Fruit fly (Drosophila melanogaster) whole organism, embryonic: ENCODE results near the gene Rsbp15.

Experiments used
- Ada2b ChIP-seq: fragments of 200-800 bp; sonication (Bioruptor generic); IDR thresholded peaks from 2 replicates; pipeline ENCODE4 v1.3.6; 2022; ENCODE audit warnings: missing biosample characterization, missing genetic modification characterization
- Bdp1 ChIP-seq: fragments of 200-800 bp; sonication (Bioruptor generic); optimal IDR thresholded peaks from 3 replicates; lab custom pipeline; 2016; ENCODE audit warnings: missing biosample characterization, missing genetic modification characterization
- BtbVII ChIP-seq: fragments of 200-800 bp; sonication (Bioruptor generic); optimal IDR thresholded peaks from 3 replicates; lab custom pipeline; 2017; ENCODE audit warnings: missing biosample characterization, mild to moderate bottlenecking, missing genetic modification characterization
- CG10654 ChIP-seq: fragments of 200-800 bp; sonication (Bioruptor generic); optimal IDR thresholded peaks from 2 replicates; lab custom pipeline; 2016; ENCODE audit warnings: missing biosample characterization, missing genetic modification characterization
- CG10959 ChIP-seq: fragments of 200-800 bp; sonication (Bioruptor generic); IDR thresholded peaks from 2 replicates; pipeline ENCODE4 v1.3.6; 2022; ENCODE audit warnings: missing biosample characterization, missing genetic modification characterization
- CG11695 ChIP-seq: fragments of 200-800 bp; sonication (Bioruptor generic); IDR thresholded peaks from 3 replicates; pipeline ENCODE4 v1.3.6; 2022; ENCODE audit warnings: missing biosample characterization, missing genetic modification characterization
- CG13424 ChIP-seq: fragments of 200-800 bp; sonication (Bioruptor generic); optimal IDR thresholded peaks from 2 replicates; lab custom pipeline; 2019; ENCODE audit warnings: missing biosample characterization, mild to moderate bottlenecking, missing genetic modification characterization, moderate library complexity
- CG13894 ChIP-seq: fragments of 200-800 bp; sonication (Bioruptor generic); optimal IDR thresholded peaks from 3 replicates; lab custom pipeline; 2018; ENCODE audit warnings: missing biosample characterization, mild to moderate bottlenecking, missing genetic modification characterization, moderate library complexity
- CG14050 ChIP-seq: fragments of 200-800 bp; sonication (Bioruptor generic); IDR thresholded peaks from 3 replicates; pipeline ENCODE4 v1.3.6; 2022; ENCODE audit warnings: missing biosample characterization, missing genetic modification characterization
- CG16813 ChIP-seq: fragments of 200-800 bp; sonication (Bioruptor generic); IDR thresholded peaks from 3 replicates; pipeline ENCODE4 v1.3.6; 2022; ENCODE audit warnings: missing biosample characterization, missing genetic modification characterization; ENCODE audit not compliant: partially characterized antibody
- CG17328 ChIP-seq: fragments of 200-800 bp; sonication (Bioruptor generic); IDR thresholded peaks from 2 replicates; pipeline ENCODE4 v1.3.6; 2022; ENCODE audit warnings: missing biosample characterization, missing genetic modification characterization
- CG17385 ChIP-seq: fragments of 200-800 bp; sonication (Bioruptor generic); optimal IDR thresholded peaks from 3 replicates; lab custom pipeline; 2018; ENCODE audit warnings: missing biosample characterization, mild to moderate bottlenecking, missing genetic modification characterization
- CG18476 ChIP-seq: fragments of 200-800 bp; sonication (Bioruptor generic); optimal IDR thresholded peaks from 2 replicates; lab custom pipeline; 2016; ENCODE audit warnings: missing biosample characterization, mild to moderate bottlenecking, missing genetic modification characterization
- CG31441 ChIP-seq: fragments of 200-800 bp; sonication (Bioruptor generic); IDR thresholded peaks from 2 replicates; pipeline ENCODE4 v1.3.6; 2022; ENCODE audit warnings: missing biosample characterization, missing genetic modification characterization
- CG32532 ChIP-seq: fragments of 200-800 bp; sonication (Bioruptor generic); IDR thresholded peaks from 2 replicates; pipeline ENCODE4 v1.3.6; 2022; ENCODE audit warnings: missing biosample characterization, missing genetic modification characterization
- CG43689 ChIP-seq: fragments of 200-800 bp; sonication (Bioruptor generic); IDR thresholded peaks from 2 replicates; pipeline ENCODE4 v1.3.6; 2022; ENCODE audit warnings: missing biosample characterization, missing genetic modification characterization
- CG5245 ChIP-seq: fragments of 200-800 bp; sonication (Bioruptor generic); optimal IDR thresholded peaks from 3 replicates; lab custom pipeline; 2016; ENCODE audit warnings: missing biosample characterization, missing genetic modification characterization
- CG6175 ChIP-seq: fragments of 200-800 bp; sonication (Bioruptor generic); IDR thresholded peaks from 3 replicates; pipeline ENCODE4 v1.3.6; 2022; ENCODE audit warnings: missing biosample characterization, missing genetic modification characterization
- CG7987 ChIP-seq: fragments of 200-800 bp; sonication (Bioruptor generic); optimal IDR thresholded peaks from 2 replicates; lab custom pipeline; 2018; ENCODE audit warnings: missing biosample characterization, mild to moderate bottlenecking, missing genetic modification characterization, moderate library complexity
- CG9817 ChIP-seq: fragments of 200-800 bp; sonication (Bioruptor generic); optimal IDR thresholded peaks from 2 replicates; lab custom pipeline; 2018; ENCODE audit warnings: missing biosample characterization, mild to moderate bottlenecking, missing genetic modification characterization, moderate library complexity
- Chrac-16 ChIP-seq: fragments of 200-800 bp; sonication (Bioruptor generic); optimal IDR thresholded peaks from 3 replicates; lab custom pipeline; 2016; ENCODE audit warnings: missing biosample characterization, missing genetic modification characterization
- CrebB ChIP-seq: fragments of 200-800 bp; sonication (Bioruptor generic); optimal IDR thresholded peaks from 3 replicates; lab custom pipeline; 2018; ENCODE audit warnings: missing biosample characterization, mild to moderate bottlenecking, missing genetic modification characterization
- D19A ChIP-seq: fragments of 200-800 bp; optimal IDR thresholded peaks from 3 replicates; lab custom pipeline; 2019; ENCODE audit warnings: missing biosample characterization, mild to moderate bottlenecking, missing genetic modification characterization, moderate library complexity
- Dll ChIP-seq: fragments of 200-800 bp; sonication (Bioruptor generic); IDR thresholded peaks from 4 replicates; pipeline ENCODE4 v1.3.6; 2022; ENCODE audit warnings: missing biosample characterization, missing genetic modification characterization; ENCODE audit not compliant: partially characterized antibody
- Dref ChIP-seq: fragments of 200-800 bp; sonication (Bioruptor generic); IDR thresholded peaks from 2 replicates; pipeline ENCODE4 v1.3.6; 2022; ENCODE audit warnings: missing biosample characterization, missing genetic modification characterization
- Ets97D ChIP-seq: fragments of 200-800 bp; sonication (Bioruptor generic); optimal IDR thresholded peaks from 3 replicates; lab custom pipeline; 2016; ENCODE audit warnings: missing biosample characterization, missing genetic modification characterization
- Hr39 ChIP-seq: fragments of >200 bp; optimal IDR thresholded peaks from 2 replicates; lab custom pipeline; 2017
- Max ChIP-seq: fragments of 200-800 bp; sonication (Bioruptor generic); optimal IDR thresholded peaks from 2 replicates; lab custom pipeline; 2016; ENCODE audit warnings: missing biosample characterization, mild to moderate bottlenecking, missing genetic modification characterization
- NC2β ChIP-seq: fragments of 200-800 bp; sonication (Bioruptor generic); optimal IDR thresholded peaks from 2 replicates; lab custom pipeline; 2016; ENCODE audit warnings: missing biosample characterization, missing genetic modification characterization
- Oaz ChIP-seq: fragments of 200-800 bp; sonication (Bioruptor generic); IDR thresholded peaks from 2 replicates; pipeline ENCODE4 v1.3.6; 2022; ENCODE audit warnings: missing biosample characterization, missing genetic modification characterization
- Usf ChIP-seq: fragments of 200-800 bp; sonication (Bioruptor generic); optimal IDR thresholded peaks from 2 replicates; lab custom pipeline; 2017; ENCODE audit warnings: missing genotype, missing biosample characterization, missing genetic modification characterization
- ash1 ChIP-seq: fragments of 200-800 bp; sonication (Bioruptor generic); optimal IDR thresholded peaks from 2 replicates; lab custom pipeline; 2018; ENCODE audit warnings: missing biosample characterization, mild to moderate bottlenecking, missing genetic modification characterization
- chn ChIP-seq: fragments of 200-800 bp; sonication (Bioruptor generic); optimal IDR thresholded peaks from 2 replicates; lab custom pipeline; 2016; ENCODE audit warnings: missing biosample characterization, missing genetic modification characterization
- corto ChIP-seq: fragments of 200-800 bp; sonication (Bioruptor generic); optimal IDR thresholded peaks from 2 replicates; lab custom pipeline; 2016; ENCODE audit warnings: missing biosample characterization, mild to moderate bottlenecking, missing genetic modification characterization, moderate library complexity
- da ChIP-seq: fragments of 200-800 bp; sonication (Bioruptor generic); optimal IDR thresholded peaks from 2 replicates; lab custom pipeline; 2016; ENCODE audit warnings: missing biosample characterization, missing genetic modification characterization
- dm ChIP-seq: fragments of 200-800 bp; sonication (Bioruptor generic); optimal IDR thresholded peaks from 3 replicates; lab custom pipeline; 2016; ENCODE audit warnings: missing biosample characterization, missing genetic modification characterization
- emc ChIP-seq: fragments of 200-800 bp; sonication (Bioruptor generic); optimal IDR thresholded peaks from 2 replicates; lab custom pipeline; 2016; ENCODE audit warnings: missing biosample characterization, missing genetic modification characterization
- exex ChIP-seq: fragments of 200-800 bp; sonication (Bioruptor generic); optimal IDR thresholded peaks from 4 replicates; lab custom pipeline; 2018; ENCODE audit warnings: missing biosample characterization, mild to moderate bottlenecking, missing genetic modification characterization, moderate library complexity
- gfzf ChIP-seq: fragments of 200-800 bp; sonication (Bioruptor generic); optimal IDR thresholded peaks from 2 replicates; lab custom pipeline; 2016; ENCODE audit warnings: missing biosample characterization, mild to moderate bottlenecking, missing genetic modification characterization, moderate library complexity
- hb ChIP-seq: fragments of 200-800 bp; sonication (Bioruptor generic); IDR thresholded peaks from 3 replicates; pipeline ENCODE4 v1.3.6; 2022; ENCODE audit warnings: missing biosample characterization, missing genetic modification characterization; ENCODE audit not compliant: partially characterized antibody
- hkb ChIP-seq, 2 experiments: fragments of 200-800 bp in 1 of 2; fragments of >200 bp in 1 of 2; sonication (Bioruptor generic) in 1 of 2; IDR thresholded peaks in 1 of 2; optimal IDR thresholded peaks in 1 of 2; 2 replicates each; pipeline versions ENCODE4 v1.3.6 to Lab custom; 2017 to 2022; ENCODE audit warnings: missing biosample characterization in 1 of 2, missing genetic modification characterization in 1 of 2
- klu ChIP-seq: fragments of 200-800 bp; sonication (Bioruptor generic); IDR thresholded peaks from 2 replicates; pipeline ENCODE4 v1.3.6; 2022; ENCODE audit warnings: missing biosample characterization, missing genetic modification characterization
- nmo ChIP-seq: fragments of 200-800 bp; sonication (Bioruptor generic); optimal IDR thresholded peaks from 2 replicates; lab custom pipeline; 2018; ENCODE audit warnings: missing biosample characterization, mild to moderate bottlenecking, missing genetic modification characterization, moderate library complexity
- repo ChIP-seq: fragments of 200-800 bp; sonication (Bioruptor generic); optimal IDR thresholded peaks from 2 replicates; lab custom pipeline; 2016; ENCODE audit warnings: missing biosample characterization, missing genetic modification characterization
- run ChIP-seq: fragments of 200-800 bp; sonication (Bioruptor generic); optimal IDR thresholded peaks from 3 replicates; lab custom pipeline; 2018; ENCODE audit warnings: missing biosample characterization, mild to moderate bottlenecking, missing genetic modification characterization
- sd ChIP-seq: fragments of 200-800 bp; sonication (Bioruptor generic); optimal IDR thresholded peaks from 3 replicates; lab custom pipeline; 2018; ENCODE audit warnings: missing biosample characterization, mild to moderate bottlenecking, missing genetic modification characterization, moderate library complexity
- so ChIP-seq: fragments of 200-800 bp; sonication (Bioruptor generic); IDR thresholded peaks from 3 replicates; pipeline ENCODE4 v1.3.6; 2022; ENCODE audit warnings: missing biosample characterization, missing genetic modification characterization
- ssp ChIP-seq: fragments of 200-800 bp; sonication (Bioruptor generic); IDR thresholded peaks from 2 replicates; pipeline ENCODE4 v1.3.6; 2022; ENCODE audit warnings: missing biosample characterization, missing genetic modification characterization
- stc ChIP-seq: fragments of 200-800 bp; sonication (Bioruptor generic); IDR thresholded peaks from 2 replicates; pipeline ENCODE4 v1.3.6; 2022; ENCODE audit warnings: missing biosample characterization, missing genetic modification characterization
- trh ChIP-seq: fragments of 200-800 bp; sonication (Bioruptor generic); optimal IDR thresholded peaks from 2 replicates; lab custom pipeline; 2016; ENCODE audit warnings: missing biosample characterization, missing genetic modification characterization
- zf30C ChIP-seq: fragments of 200-800 bp; sonication (Bioruptor generic); optimal IDR thresholded peaks from 3 replicates; lab custom pipeline; 2018; ENCODE audit warnings: missing biosample characterization, mild to moderate bottlenecking, missing genetic modification characterization

Gene Rsbp15

dm6 chr3R:12221366-12221916 lies 746 bp upstream of the Rsbp15 start, which contains the start of gene CG4860 (continued):
- TF ChIP-seq CG9817 (tag; lab: Kevin White, UChicago) (peak; percentile 92), CrebB (tag; lab: Kevin White, UChicago) (peak; percentile 52), Dll (GFP tag; lab: Robert Waterston, UW) (no peak), Dref (GFP tag; lab: Robert Waterston, UW) (peak; percentile 39; the same call in 1 of the 2 replicates), chn (GFP tag; lab: Kevin White, UChicago) (peak; percentile 80), klu (GFP tag; lab: Robert Waterston, UW) (peak; percentile 78), CG10654 (GFP tag; lab: Kevin White, UChicago) (peak; percentile 78), CG16813 (GFP tag; lab: Robert Waterston, UW) (no peak), Usf (peak; percentile 25), dm (GFP tag; lab: Kevin White, UChicago) (peak; percentile 65), hkb (optimal IDR thresholded peaks at IDR 0.05; lab: Kevin White, UChicago) (no peak), hkb (GFP tag; IDR thresholded peaks at IDR 0.05; lab: Robert Waterston, UW) (peak; percentile 90), corto (peak; percentile 71), CG32532 (GFP tag; lab: Robert Waterston, UW) (peak; percentile 95), Bdp1 (peak; percentile 65), NC2β (GFP tag; lab: Kevin White, UChicago) (peak; percentile 55), ash1 (GFP tag; lab: Kevin White, UChicago) (no peak), CG14050 (GFP tag; lab: Robert Waterston, UW) (peak; percentile 75), CG43689 (peak; percentile 63), CG10959 (GFP tag; lab: Robert Waterston, UW) (no peak), CG31441 (GFP tag; lab: Robert Waterston, UW) (peak; percentile 91), hb (no peak), stc (GFP tag; lab: Robert Waterston, UW) (peak; percentile 83), Ets97D (GFP tag; lab: Kevin White, UChicago) (peak; percentile 48), CG18476 (GFP tag; lab: Kevin White, UChicago) (peak; percentile 77), run (tag; lab: Kevin White, UChicago) (peak; percentile 72), Oaz (GFP tag; lab: Robert Waterston, UW) (0 out of 2 replicates have a peak, but pooled peaks have one; percentile 16), Max (peak; percentile 80), CG5245 (GFP tag; lab: Kevin White, UChicago) (peak; percentile 81), nmo (GFP tag; lab: Kevin White, UChicago) (peak; percentile 89), D19A (peak; percentile 75), Chrac-16 (peak; percentile 85), da (peak; percentile 42), trh (GFP tag; lab: Kevin White, UChicago) (peak; percentile 36), CG6175 (GFP tag; lab: Robert Waterston, UW) (peak; percentile 83; the same call in 2 of the 3 replicates), BtbVII (GFP tag; lab: Kevin White, UChicago) (peak; percentile 71), Hr39 (no peak), emc (GFP tag; lab: Kevin White, UChicago) (peak; percentile 73), CG13424 (peak; percentile 93), repo (GFP tag; lab: Kevin White, UChicago) (peak; percentile 63), sd (tag; lab: Kevin White, UChicago) (no peak), CG17385 (GFP tag; lab: Kevin White, UChicago) (peak; percentile 80), exex (tag; lab: Kevin White, UChicago) (peak; percentile 56), CG7987 (GFP tag; lab: Kevin White, UChicago) (peak; percentile 62), zf30C (GFP tag; lab: Kevin White, UChicago) (no peak), CG17328 (GFP tag; lab: Robert Waterston, UW) (peak; percentile 82), gfzf (GFP tag; lab: Kevin White, UChicago) (no peak), Ada2b (GFP tag; lab: Robert Waterston, UW) (peak; percentile 87), CG11695 (GFP tag; lab: Robert Waterston, UW) (peak; percentile 92), CG13894 (tag; lab: Kevin White, UChicago) (peak; percentile 77), so (GFP tag; lab: Robert Waterston, UW) (peak; percentile 84), ssp (GFP tag; lab: Robert Waterston, UW) (peak; percentile 68)
